Worm (Caenorhabditis elegans) whole organism, L2 larva: Measurements from ENCODE around the gene crn-7.

Experiments used
- F13H6.1 ChIP-seq: sonication (generic microtip); optimal IDR thresholded peaks from 2 replicates; lab custom pipeline; 2016; ENCODE audit warnings: missing genetic modification characterization, missing compliant biosample characterization
- alr-1 ChIP-seq: fragments of 150-350 bp; optimal IDR thresholded peaks from 2 replicates; lab custom pipeline; 2014; ENCODE audit warnings: missing biosample characterization, missing genetic modification characterization
- aly-2 ChIP-seq: fragments of 150-350 bp; optimal IDR thresholded peaks from 2 replicates; lab custom pipeline; 2014; ENCODE audit warnings: missing biosample characterization, missing genetic modification characterization
- ama-1 ChIP-seq: fragments of 150-350 bp; optimal IDR thresholded peaks from 2 replicates; lab custom pipeline; 2018; ENCODE audit warnings: inconsistent platforms
- blmp-1 ChIP-seq: sonication (generic microtip); optimal IDR thresholded peaks from 2 replicates; lab custom pipeline; 2017; ENCODE audit warnings: missing genetic modification characterization, mild to moderate bottlenecking, missing compliant biosample characterization, antibody characterized with exemption, moderate library complexity; ENCODE audit not compliant: insufficient read depth
- ceh-82 ChIP-seq: fragments of 150-350 bp; optimal IDR thresholded peaks from 2 replicates; lab custom pipeline; 2014; ENCODE audit warnings: missing biosample characterization, missing genetic modification characterization
- crh-2 ChIP-seq: sonication (generic microtip); optimal IDR thresholded peaks from 2 replicates; lab custom pipeline; 2017; ENCODE audit warnings: missing biosample characterization, missing genetic modification characterization
- egl-27 ChIP-seq: sonication (generic microtip); optimal IDR thresholded peaks from 3 replicates; lab custom pipeline; 2017; ENCODE audit warnings: missing biosample characterization, missing genetic modification reagents, missing genetic modification characterization
- elt-1 ChIP-seq: fragments of 150-350 bp; optimal IDR thresholded peaks from 2 replicates; lab custom pipeline; 2014; ENCODE audit warnings: missing biosample characterization, missing genetic modification characterization
- fos-1 ChIP-seq: fragments of 150-350 bp; optimal IDR thresholded peaks from 2 replicates; lab custom pipeline; 2014; ENCODE audit warnings: missing biosample characterization, missing genetic modification characterization
- gmeb-1 ChIP-seq: fragments of 150-350 bp; optimal IDR thresholded peaks from 2 replicates; lab custom pipeline; 2014; ENCODE audit warnings: missing biosample characterization, missing genetic modification characterization
- lin-11 ChIP-seq: fragments of 150-350 bp; sonication (generic microtip); optimal IDR thresholded peaks from 2 replicates; lab custom pipeline; 2014; ENCODE audit warnings: missing biosample characterization, missing genetic modification characterization, inconsistent platforms, mixed read lengths
- lin-13 ChIP-seq: fragments of 150-350 bp; optimal IDR thresholded peaks from 2 replicates; lab custom pipeline; 2014; ENCODE audit warnings: missing biosample characterization, missing genetic modification reagents, missing genetic modification characterization
- lin-39 ChIP-seq: fragments of 150-350 bp; optimal IDR thresholded peaks from 2 replicates; lab custom pipeline; 2014; ENCODE audit warnings: missing biosample characterization, missing genetic modification reagents, missing genetic modification characterization
- lsy-2 ChIP-seq, 2 experiments: fragments of 150-350 bp in 1 of 2; sonication (generic microtip) in 1 of 2; optimal IDR thresholded peaks; 2 replicates each; lab custom pipeline; 2014 to 2017; ENCODE audit warnings: missing biosample characterization in 2 of 2, missing genetic modification characterization in 2 of 2
- mab-5 ChIP-seq: fragments of 150-350 bp; optimal IDR thresholded peaks from 2 replicates; lab custom pipeline; 2014; ENCODE audit warnings: missing biosample characterization, missing genetic modification characterization
- mdl-1 ChIP-seq, 2 experiments: fragments of 150-350 bp in 1 of 2; sonication (generic microtip) in 1 of 2; optimal IDR thresholded peaks; 2 replicates each; lab custom pipeline; 2017; ENCODE audit warnings: missing biosample characterization in 2 of 2, missing genetic modification characterization in 2 of 2
- nhr-12 ChIP-seq: fragments of 150-350 bp; optimal IDR thresholded peaks from 2 replicates; lab custom pipeline; 2014; ENCODE audit warnings: missing biosample characterization, missing genetic modification characterization
- nhr-21 ChIP-seq: fragments of 150-350 bp; optimal IDR thresholded peaks from 2 replicates; lab custom pipeline; 2014; ENCODE audit warnings: missing biosample characterization, missing genetic modification characterization
- nhr-23 ChIP-seq: fragments of 150-350 bp; optimal IDR thresholded peaks from 2 replicates; lab custom pipeline; 2014; ENCODE audit warnings: missing biosample characterization, missing genetic modification reagents, missing genetic modification characterization
- nhr-237 ChIP-seq: fragments of 150-350 bp; optimal IDR thresholded peaks from 2 replicates; lab custom pipeline; 2014; ENCODE audit warnings: missing biosample characterization, missing genetic modification characterization
- nhr-25 ChIP-seq: fragments of 150-350 bp; sonication (generic microtip); optimal IDR thresholded peaks from 3 replicates; lab custom pipeline; 2014; ENCODE audit warnings: missing biosample characterization, missing genetic modification characterization
- nhr-6 ChIP-seq: fragments of 150-350 bp; optimal IDR thresholded peaks from 2 replicates; lab custom pipeline; 2014; ENCODE audit warnings: missing biosample characterization, missing genetic modification characterization
- sem-4 ChIP-seq: fragments of 150-350 bp; optimal IDR thresholded peaks from 2 replicates; lab custom pipeline; 2014; ENCODE audit warnings: missing biosample characterization, missing genetic modification reagents, missing genetic modification characterization
- sma-3 ChIP-seq: sonication (generic microtip); optimal IDR thresholded peaks from 2 replicates; lab custom pipeline; 2016; ENCODE audit warnings: missing genetic modification reagents, missing genetic modification characterization, missing compliant biosample characterization
- sma-9 ChIP-seq, 2 experiments: fragments of 150-350 bp in 1 of 2; sonication (generic microtip) in 1 of 2; optimal IDR thresholded peaks; 2 replicates each; lab custom pipeline; 2014 to 2016; ENCODE audit warnings: missing genetic modification characterization in 2 of 2, mild to moderate bottlenecking in 1 of 2, missing biosample characterization in 1 of 2, missing compliant biosample characterization in 1 of 2, missing genetic modification reagents in 1 of 2, moderate library complexity in 1 of 2
- snpc-4 ChIP-seq: fragments of 150-350 bp; optimal IDR thresholded peaks from 2 replicates; lab custom pipeline; 2014; ENCODE audit warnings: missing biosample characterization, missing genetic modification characterization
- unc-55 ChIP-seq: fragments of 150-350 bp; sonication (generic microtip); optimal IDR thresholded peaks from 3 replicates; lab custom pipeline; 2014; ENCODE audit warnings: missing biosample characterization, missing genetic modification reagents, missing genetic modification characterization
- unc-62 ChIP-seq: fragments of 150-350 bp; optimal IDR thresholded peaks from 2 replicates; lab custom pipeline; 2014; ENCODE audit warnings: missing biosample characterization, missing genetic modification reagents, missing genetic modification characterization
- zag-1 ChIP-seq: fragments of 150-350 bp; optimal IDR thresholded peaks from 2 replicates; lab custom pipeline; 2014; ENCODE audit warnings: missing biosample characterization, missing genetic modification characterization
- ztf-1 ChIP-seq: fragments of 200-800 bp; sonication (Bioruptor generic); conservative IDR thresholded peaks from 2 replicates; pipeline ENCODE4 v1.3.6; 2022; ENCODE audit warnings: missing genetic modification characterization, missing compliant biosample characterization
- ztf-11 ChIP-seq: sonication (generic microtip); optimal IDR thresholded peaks from 2 replicates; lab custom pipeline; 2017; ENCODE audit warnings: missing biosample characterization, missing genetic modification characterization

The crn-7 gene

DNA sequence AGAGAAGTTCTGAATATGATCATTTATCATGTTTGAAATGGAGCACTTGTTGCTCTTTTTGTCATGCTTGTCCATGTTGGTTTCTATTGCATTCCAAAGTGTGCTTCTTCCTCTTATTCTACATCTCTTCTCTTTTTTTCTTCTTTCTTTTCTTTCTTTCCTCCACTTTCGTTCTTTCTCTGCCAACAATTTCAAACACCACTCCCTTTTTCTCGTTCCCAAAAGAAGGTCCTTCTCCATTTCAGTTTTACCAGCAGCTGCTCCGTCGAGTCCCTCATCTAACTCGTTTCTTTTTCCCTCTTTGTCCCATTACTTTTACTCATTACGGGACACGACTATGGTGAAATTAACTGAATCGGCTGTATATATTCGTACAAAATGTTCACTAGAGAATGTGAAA lies 13.4 kb upstream of the crn-7 start, which contains the start of gene F09G8.5:
Gene F09G8.5, plus strand, starts transcription at position 38 of the 400 bp plus-strand sequence.
- TF ChIP-seq mdl-1 (tag; optimal IDR thresholded peaks at IDR 0.05; lab: Kevin White, UChicago), result no peak
- no peak for TF ChIP-seq mab-5 (tag; lab: Kevin White, UChicago)
- TF ChIP-seq ztf-1 (GFP tag; lab: Robert Waterston, UW), result no peak
- TF ChIP-seq unc-55 (GFP tag; lab: Kevin White, UChicago), result peak; percentile 81
- no peak for TF ChIP-seq lsy-2 (tag; optimal IDR thresholded peaks at IDR 0.05; lab: Kevin White, UChicago)

DNA sequence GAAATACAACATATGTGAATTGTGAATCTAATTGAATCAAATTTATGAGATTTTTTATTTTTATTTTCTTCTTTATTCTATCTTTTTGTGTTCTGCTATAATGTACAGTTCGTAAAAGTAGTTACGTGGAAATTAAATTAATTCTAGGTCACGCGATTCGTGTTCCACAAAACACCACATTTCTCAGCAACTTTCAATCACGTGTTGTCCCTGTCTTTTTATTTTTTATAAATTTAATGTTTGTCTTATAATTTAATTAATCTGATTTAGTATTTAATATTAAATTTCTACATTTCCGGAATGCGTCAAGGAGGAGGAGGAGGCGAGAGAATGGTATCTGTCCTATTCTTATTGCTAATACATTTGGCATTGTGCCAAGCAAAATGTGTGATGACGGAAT lies 10.3 kb upstream of the crn-7 start, which contains the start of gene ncr-2:
Gene ncr-2, plus strand, starts transcription at position 301 of the 400 bp plus-strand sequence.
- TF ChIP-seq nhr-23 (tag; lab: Kevin White, UChicago) (no peak), nhr-237 (tag; lab: Kevin White, UChicago) (no peak), fos-1 (tag; lab: Kevin White, UChicago) (no peak), ztf-1 (GFP tag; lab: Robert Waterston, UW) (no peak), elt-1 (no peak), mab-5 (tag; lab: Kevin White, UChicago) (no peak), sma-9 (GFP tag; optimal IDR thresholded peaks at IDR 0.05; lab: Kevin White, UChicago) (no peak), sma-9 (tag; optimal IDR thresholded peaks at IDR 0.05; lab: Kevin White, UChicago) (no peak), unc-55 (GFP tag; lab: Kevin White, UChicago) (no peak), sma-3 (GFP tag; lab: Kevin White, UChicago) (no peak), ztf-11 (tag; lab: Kevin White, UChicago) (no peak), unc-62 (GFP tag; lab: Kevin White, UChicago) (no peak), aly-2 (tag; lab: Kevin White, UChicago) (no peak), lin-13 (GFP tag; lab: Kevin White, UChicago) (no peak)

DNA sequence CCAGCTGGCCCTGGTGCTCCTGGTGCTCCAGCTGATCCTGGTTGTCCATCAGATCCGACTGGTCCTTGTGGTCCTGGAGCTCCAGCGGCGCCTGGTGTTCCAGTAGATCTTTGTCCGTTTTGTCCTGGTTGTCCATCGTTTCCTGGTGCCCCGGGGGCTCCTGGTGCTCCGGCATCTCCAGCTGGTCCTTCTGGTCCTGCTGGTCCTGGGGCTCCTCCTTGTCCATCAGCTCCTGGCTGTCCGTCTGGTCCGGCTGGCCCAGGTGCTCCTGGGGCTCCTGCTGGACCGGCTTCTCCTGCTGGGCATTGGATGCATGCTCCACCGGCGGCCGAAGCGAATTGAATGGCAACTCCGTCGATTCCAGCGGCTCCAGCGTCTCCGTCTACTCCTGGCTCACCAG lies 5.7 kb upstream of the crn-7 start:
- TF ChIP-seq alr-1 (tag; lab: Kevin White, UChicago), result no peak
- no peak for TF ChIP-seq mdl-1 (tag; optimal IDR thresholded peaks at IDR 0.05; lab: Kevin White, UChicago)
- TF ChIP-seq nhr-12, result no peak
- no peak for TF ChIP-seq sma-9 (GFP tag; optimal IDR thresholded peaks at IDR 0.05; lab: Kevin White, UChicago)
- TF ChIP-seq sma-9 (tag; optimal IDR thresholded peaks at IDR 0.05; lab: Kevin White, UChicago), result no peak
- no peak for TF ChIP-seq lin-39 (tag; lab: Kevin White, UChicago)
- TF ChIP-seq sem-4, result no peak
- TF ChIP-seq nhr-6 (tag; lab: Kevin White, UChicago), result no peak
- TF ChIP-seq F13H6.1, result no peak
- no peak for TF ChIP-seq lsy-2 (tag; optimal IDR thresholded peaks at IDR 0.05; lab: Kevin White, UChicago)
- no peak for TF ChIP-seq gmeb-1
- TF ChIP-seq ama-1 (lab: Kevin White, UChicago), result no peak

DNA sequence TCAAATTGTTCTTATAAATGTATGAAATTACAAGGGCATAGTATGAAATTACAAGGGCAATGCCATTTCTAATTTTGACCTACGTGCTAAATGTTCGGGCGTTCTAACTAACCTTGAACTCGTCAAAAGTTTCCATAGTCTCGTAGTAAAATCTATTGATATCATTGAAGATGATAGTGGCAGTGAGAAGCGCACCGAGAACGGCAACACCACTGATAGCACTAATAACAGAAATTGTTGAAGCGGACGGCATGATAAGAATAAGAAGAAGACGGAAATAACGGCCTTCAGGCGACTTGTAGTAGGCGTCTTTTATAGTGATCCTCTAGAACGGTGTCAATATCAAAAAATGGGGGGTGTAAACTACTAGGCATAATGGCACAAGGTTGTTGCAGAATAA lies 5.0 kb upstream of the crn-7 start, which contains the start of gene col-91:
Gene col-91, minus strand, starts transcription at position 288 of the 400 bp plus-strand sequence.
- TF ChIP-seq nhr-25 (peak; percentile 16), nhr-21 (tag; lab: Kevin White, UChicago) (peak; percentile 1), lin-13 (GFP tag; lab: Kevin White, UChicago) (no peak), F13H6.1 (no peak), crh-2 (tag; lab: Kevin White, UChicago) (no peak), lin-39 (tag; lab: Kevin White, UChicago) (no peak), unc-62 (GFP tag; lab: Kevin White, UChicago) (no peak), egl-27 (no peak)

DNA sequence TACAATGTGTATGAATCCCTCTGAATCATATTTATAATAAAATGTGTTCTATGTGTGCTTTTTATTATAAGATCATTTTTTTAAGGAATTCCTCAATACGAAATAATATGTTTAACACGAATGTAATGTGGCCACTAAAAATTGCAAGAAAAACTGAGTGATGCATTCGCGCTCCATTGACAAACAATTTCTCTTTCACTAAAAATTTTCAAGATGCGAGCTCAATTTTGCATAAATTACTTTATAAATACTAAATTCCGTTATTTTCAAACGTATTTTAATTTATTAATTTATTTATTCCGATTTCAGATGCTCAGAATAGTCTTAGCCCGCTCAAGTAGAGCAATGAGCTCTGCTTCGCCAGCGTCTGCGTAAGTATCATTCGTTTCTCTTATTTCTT lies 2.6 kb upstream of the crn-7 start, which contains the start of gene mrps-9:
Gene mrps-9, plus strand, starts transcription at position 310 of the 400 bp plus-strand sequence.
- TF ChIP-seq elt-1, result no peak
- peak; percentile 8 for TF ChIP-seq crh-2 (tag; lab: Kevin White, UChicago)
- TF ChIP-seq sma-3 (GFP tag; lab: Kevin White, UChicago), result no peak
- peak; percentile 53 for TF ChIP-seq unc-55 (GFP tag; lab: Kevin White, UChicago)
- TF ChIP-seq blmp-1 (tag; lab: Kevin White, UChicago), result peak; percentile 29
- no peak for TF ChIP-seq aly-2 (tag; lab: Kevin White, UChicago)
- no peak for TF ChIP-seq snpc-4
- TF ChIP-seq ceh-82 (tag; lab: Kevin White, UChicago), result no peak
- TF ChIP-seq zag-1 (tag; lab: Kevin White, UChicago), result no peak
- no peak for TF ChIP-seq lin-11 (tag; lab: Kevin White, UChicago)
